Worm (Caenorhabditis elegans) whole organism, late embryonic: ENCODE results near the gene tin-9.2.

ENCODE experiments used
- hlh-30 ChIP-seq: sonication (generic microtip); optimal IDR thresholded peaks from 2 replicates; lab custom pipeline; 2017; ENCODE audit warnings: antibody characterized with exemption, missing genetic modification characterization, missing compliant biosample characterization; ENCODE audit not compliant: insufficient read depth
- rnt-1 ChIP-seq: sonication (generic microtip); optimal IDR thresholded peaks from 2 replicates; lab custom pipeline; 2016; ENCODE audit warnings: missing genetic modification characterization, missing compliant biosample characterization
- tbx-2 ChIP-seq: sonication (generic microtip); optimal IDR thresholded peaks from 2 replicates; lab custom pipeline; 2016; ENCODE audit warnings: missing genetic modification characterization, missing compliant biosample characterization
- unc-55 ChIP-seq: sonication (generic microtip); optimal IDR thresholded peaks from 2 replicates; lab custom pipeline; 2017; ENCODE audit warnings: missing biosample characterization, missing genetic modification reagents, missing genetic modification characterization

ce11 chrIV:13078342-13078741 lies 20.5 kb upstream of the tin-9.2 start:
- TF ChIP-seq tbx-2 (tag; lab: Kevin White, UChicago) (no peak), rnt-1 (tag; lab: Kevin White, UChicago) (no peak), unc-55 (GFP tag; lab: Kevin White, UChicago) (no peak), hlh-30 (tag; lab: Kevin White, UChicago) (no peak)
